Worm (Caenorhabditis elegans) whole organism, early embryonic: ENCODE results near the gene C39B5.10.

ENCODE experiments used
- F13C5.2 ChIP-seq: sonication (generic microtip); optimal IDR thresholded peaks from 2 replicates; lab custom pipeline; 2017; ENCODE audit warnings: mild to moderate bottlenecking, missing genetic modification characterization, inconsistent platforms, missing compliant biosample characterization
- ama-1 ChIP-seq: fragments of 150-350 bp; optimal IDR thresholded peaks from 2 replicates; lab custom pipeline; 2014
- ceh-36 ChIP-seq: sonication (generic microtip); optimal IDR thresholded peaks from 2 replicates; lab custom pipeline; 2016; ENCODE audit warnings: missing genetic modification characterization, inconsistent platforms, missing compliant biosample characterization
- ets-7 ChIP-seq: sonication (generic microtip); optimal IDR thresholded peaks from 2 replicates; lab custom pipeline; 2016; ENCODE audit warnings: missing genotype, missing genetic modification characterization, missing compliant biosample characterization
- flt-1 ChIP-seq: fragments of 200-800 bp; sonication (Bioruptor generic); IDR thresholded peaks from 2 replicates; pipeline ENCODE4 v1.3.6; 2022; ENCODE audit warnings: missing genetic modification characterization, missing compliant biosample characterization
- hmbx-1 ChIP-seq: sonication (generic microtip); optimal IDR thresholded peaks from 2 replicates; lab custom pipeline; 2016; ENCODE audit warnings: mild to moderate bottlenecking, missing genetic modification characterization, missing compliant biosample characterization
- hmg-4 ChIP-seq: fragments of 200-800 bp; sonication (Bioruptor generic); optimal IDR thresholded peaks from 2 replicates; lab custom pipeline; 2018; ENCODE audit warnings: mild to moderate bottlenecking, missing genetic modification characterization, missing compliant biosample characterization
- hnd-1 ChIP-seq: sonication (generic microtip); optimal IDR thresholded peaks from 2 replicates; lab custom pipeline; 2016; ENCODE audit warnings: missing genetic modification characterization, missing compliant biosample characterization
- pes-1 ChIP-seq: fragments of 200-800 bp; sonication (Bioruptor generic); IDR thresholded peaks from 2 replicates; pipeline ENCODE4 v1.3.6; 2022; ENCODE audit warnings: missing genetic modification reagents, missing genetic modification characterization, missing compliant biosample characterization
- tbx-11 ChIP-seq: fragments of 200-800 bp; sonication (Bioruptor generic); IDR thresholded peaks from 2 replicates; pipeline ENCODE4 v1.3.6; 2022; ENCODE audit warnings: missing genetic modification characterization, missing compliant biosample characterization
- tbx-37 ChIP-seq: fragments of 200-800 bp; sonication (Bioruptor generic); conservative IDR thresholded peaks from 2 replicates; pipeline ENCODE4 v1.3.6; 2022; ENCODE audit warnings: missing genetic modification reagents, missing genetic modification characterization, missing compliant biosample characterization

DNA sequence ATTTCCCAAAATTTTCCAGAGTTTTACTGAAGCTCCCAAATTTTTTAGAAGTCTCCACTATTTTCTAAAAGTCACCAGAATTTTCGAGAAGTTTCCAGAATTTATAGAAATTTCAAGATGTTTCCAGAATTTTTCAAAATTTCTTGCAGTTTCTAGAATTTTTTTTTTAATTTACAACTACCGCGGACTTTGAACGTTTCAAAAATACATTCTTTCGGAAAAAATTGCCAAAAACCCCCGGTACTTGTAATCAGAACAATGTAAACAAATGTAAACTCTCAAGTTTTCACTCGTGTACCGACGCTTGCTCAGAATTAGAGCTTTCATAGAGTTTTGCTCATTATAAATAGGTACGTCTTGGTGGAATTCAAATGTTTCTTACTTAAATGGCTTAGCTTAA, 33.3 kb upstream of the C39B5.10 start, which contains the start of gene fbxa-39:
- TF ChIP-seq ama-1 (lab: Kevin White, UChicago), result no peak
- no peak for TF ChIP-seq hnd-1 (tag; lab: Kevin White, UChicago)
- TF ChIP-seq ceh-36 (tag; lab: Kevin White, UChicago), result no peak
- no peak for TF ChIP-seq pes-1
- TF ChIP-seq flt-1 (GFP tag; lab: Robert Waterston, UW), result no peak
- no peak for TF ChIP-seq ets-7 (tag; lab: Kevin White, UChicago)
- no peak for TF ChIP-seq F13C5.2
- no peak for TF ChIP-seq hmg-4 (GFP tag; lab: Kevin White, UChicago)
- TF ChIP-seq tbx-37 (GFP tag; lab: Robert Waterston, UW), result no peak
- no peak for TF ChIP-seq tbx-11
- no peak for TF ChIP-seq hmbx-1 (tag; lab: Kevin White, UChicago)
